Worm (Caenorhabditis elegans) whole organism, young adult: ENCODE measurements around the gene C07A9.9.

Experiments used
- B0336.3 ChIP-seq: fragments of 200-800 bp; sonication (Bioruptor generic); IDR thresholded peaks from 2 replicates; pipeline ENCODE4 v1.3.6; 2022; ENCODE audit warnings: missing genetic modification characterization, missing compliant biosample characterization
- C06A6.2 ChIP-seq: fragments of 200-800 bp; sonication (Bioruptor generic); conservative IDR thresholded peaks from 2 replicates; pipeline ENCODE4 v1.3.6; 2022; ENCODE audit warnings: missing genetic modification characterization, missing compliant biosample characterization
- D2030.7 ChIP-seq: fragments of 200-800 bp; sonication (Bioruptor generic); IDR thresholded peaks from 2 replicates; pipeline ENCODE4 v1.3.6; 2022; ENCODE audit warnings: missing genetic modification reagents, missing genetic modification characterization, missing compliant biosample characterization
- F10E7.11 ChIP-seq: sonication (generic microtip); optimal IDR thresholded peaks from 2 replicates; lab custom pipeline; 2017; ENCODE audit warnings: mild to moderate bottlenecking, missing genetic modification characterization, moderate library complexity, missing compliant biosample characterization
- F55B11.4 ChIP-seq: sonication (generic microtip); optimal IDR thresholded peaks from 2 replicates; lab custom pipeline; 2016; ENCODE audit warnings: missing compliant biosample characterization, missing genetic modification characterization, borderline replicate concordance; ENCODE audit not compliant: insufficient read depth
- F57A8.1 ChIP-seq: fragments of 200-800 bp; sonication (Bioruptor generic); optimal IDR thresholded peaks from 2 replicates; lab custom pipeline; 2018; ENCODE audit warnings: mild to moderate bottlenecking, missing genetic modification characterization, moderate library complexity, missing compliant biosample characterization
- F57C9.4 ChIP-seq: sonication (generic microtip); optimal IDR thresholded peaks from 2 replicates; lab custom pipeline; 2017; ENCODE audit warnings: mild to moderate bottlenecking, missing genetic modification characterization, missing compliant biosample characterization
- T07F8.4 ChIP-seq: sonication (generic microtip); optimal IDR thresholded peaks from 2 replicates; lab custom pipeline; 2016; ENCODE audit warnings: mild to moderate bottlenecking, missing genetic modification characterization, moderate library complexity, missing compliant biosample characterization
- T26A5.8 ChIP-seq: sonication (generic microtip); optimal IDR thresholded peaks from 2 replicates; lab custom pipeline; 2016; ENCODE audit warnings: missing genetic modification characterization, missing compliant biosample characterization
- Y53F4B.3 ChIP-seq: fragments of 200-800 bp; sonication (Bioruptor generic); IDR thresholded peaks from 2 replicates; pipeline ENCODE4 v1.3.6; 2022; ENCODE audit warnings: missing genetic modification reagents, missing genetic modification characterization, missing compliant biosample characterization
- Y79H2A.3 ChIP-seq: fragments of 200-800 bp; sonication (Bioruptor generic); conservative IDR thresholded peaks from 2 replicates; pipeline ENCODE4 v1.3.6; 2022; ENCODE audit warnings: missing genetic modification reagents, missing genetic modification characterization, missing compliant biosample characterization
- ama-1 ChIP-seq, 3 experiments: fragments of 150-350 bp in 1 of 3; sonication (generic microtip) in 2 of 3; optimal IDR thresholded peaks; 2 replicates each; lab custom pipeline; 2014 to 2018; ENCODE audit warnings: missing biosample characterization in 2 of 3, missing genetic modification characterization in 2 of 3, missing genetic modification reagents in 2 of 3
- aptf-2 ChIP-seq: fragments of 200-800 bp; sonication (Bioruptor generic); conservative IDR thresholded peaks from 2 replicates; pipeline ENCODE4 v1.3.6; 2022; ENCODE audit warnings: missing genetic modification reagents, missing genetic modification characterization, missing compliant biosample characterization
- aptf-3 ChIP-seq: fragments of 200-800 bp; sonication (Bioruptor generic); IDR thresholded peaks from 2 replicates; pipeline ENCODE4 v1.3.6; 2022; ENCODE audit warnings: missing genetic modification characterization, missing compliant biosample characterization
- atf-7 ChIP-seq: sonication (generic microtip); optimal IDR thresholded peaks from 2 replicates; lab custom pipeline; 2017; ENCODE audit warnings: mild to moderate bottlenecking, missing genetic modification characterization, missing compliant biosample characterization
- attf-3 ChIP-seq: fragments of 200-800 bp; sonication (Bioruptor generic); conservative IDR thresholded peaks from 2 replicates; pipeline ENCODE4 v1.3.6; 2022; ENCODE audit warnings: missing genetic modification reagents, missing genetic modification characterization, missing compliant biosample characterization
- bed-2 ChIP-seq: fragments of 200-800 bp; sonication (Bioruptor generic); IDR thresholded peaks from 2 replicates; pipeline ENCODE4 v1.3.6; 2022; ENCODE audit warnings: missing genetic modification reagents, missing genetic modification characterization, missing compliant biosample characterization
- ceh-40 ChIP-seq: fragments of 200-800 bp; sonication (Bioruptor generic); IDR thresholded peaks from 2 replicates; pipeline ENCODE4 v1.3.6; 2022; ENCODE audit warnings: missing genetic modification characterization, missing compliant biosample characterization
- chd-7 ChIP-seq: sonication (generic microtip); optimal IDR thresholded peaks from 2 replicates; lab custom pipeline; 2016; ENCODE audit warnings: mild to moderate bottlenecking, missing genetic modification characterization, moderate library complexity, missing compliant biosample characterization
- dox-1 ChIP-seq: fragments of 200-800 bp; sonication (Bioruptor generic); IDR thresholded peaks from 2 replicates; pipeline ENCODE4 v1.3.6; 2022; ENCODE audit warnings: missing genetic modification reagents, missing genetic modification characterization, missing compliant biosample characterization
- dpff-1 ChIP-seq: sonication (generic microtip); optimal IDR thresholded peaks from 2 replicates; lab custom pipeline; 2017; ENCODE audit warnings: mild to moderate bottlenecking, missing genetic modification characterization, missing compliant biosample characterization
- egl-18 ChIP-seq: fragments of 200-800 bp; sonication (Bioruptor generic); IDR thresholded peaks from 2 replicates; pipeline ENCODE4 v1.3.6; 2022; ENCODE audit warnings: missing genetic modification reagents, missing genetic modification characterization, missing compliant biosample characterization
- gei-17 ChIP-seq: fragments of 200-800 bp; sonication (Bioruptor generic); optimal IDR thresholded peaks from 2 replicates; lab custom pipeline; 2018; ENCODE audit warnings: mild to moderate bottlenecking, missing genetic modification characterization, missing compliant biosample characterization
- hlh-12 ChIP-seq: sonication (generic microtip); optimal IDR thresholded peaks from 2 replicates; lab custom pipeline; 2016; ENCODE audit warnings: missing genetic modification characterization, missing compliant biosample characterization
- lag-1 ChIP-seq: fragments of 200-800 bp; sonication (Bioruptor generic); IDR thresholded peaks from 2 replicates; pipeline ENCODE4 v1.3.6; 2022; ENCODE audit warnings: missing genetic modification reagents, missing genetic modification characterization, missing compliant biosample characterization
- lin-54 ChIP-seq: fragments of 200-800 bp; sonication (Bioruptor generic); optimal IDR thresholded peaks from 2 replicates; lab custom pipeline; 2018; ENCODE audit warnings: mild to moderate bottlenecking, missing genetic modification characterization, missing compliant biosample characterization
- nfya-2 ChIP-seq: fragments of 200-800 bp; sonication (Bioruptor generic); IDR thresholded peaks from 2 replicates; pipeline ENCODE4 v1.3.6; 2022; ENCODE audit warnings: missing genetic modification reagents, missing genetic modification characterization, missing compliant biosample characterization
- pbrm-1 ChIP-seq: fragments of 200-800 bp; sonication (Bioruptor generic); IDR thresholded peaks from 2 replicates; pipeline ENCODE4 v1.3.6; 2022; ENCODE audit warnings: missing genetic modification reagents, missing genetic modification characterization, missing compliant biosample characterization
- pha-4 ChIP-seq: fragments of 150-350 bp; sonication (generic microtip); optimal IDR thresholded peaks from 2 replicates; lab custom pipeline; 2014; ENCODE audit warnings: missing biosample characterization, missing genetic modification reagents, missing genetic modification characterization
- snpc-1.1 ChIP-seq: sonication (generic microtip); optimal IDR thresholded peaks from 2 replicates; lab custom pipeline; 2017; ENCODE audit warnings: missing genetic modification characterization, mild to moderate bottlenecking, missing compliant biosample characterization, antibody characterized with exemption, moderate library complexity, missing genotype, missing genetic modification reagents; ENCODE audit not compliant: insufficient read depth
- snpc-3.4 ChIP-seq: sonication (generic microtip); optimal IDR thresholded peaks from 2 replicates; lab custom pipeline; 2017; ENCODE audit warnings: missing genetic modification characterization, mild to moderate bottlenecking, missing compliant biosample characterization, antibody characterized with exemption, moderate library complexity, missing genotype, missing genetic modification reagents
- somi-1 ChIP-seq: fragments of 200-800 bp; sonication (Bioruptor generic); optimal IDR thresholded peaks from 2 replicates; lab custom pipeline; 2018; ENCODE audit warnings: mild to moderate bottlenecking, missing genetic modification characterization, missing compliant biosample characterization
- sptf-2 ChIP-seq: fragments of 200-800 bp; sonication (Bioruptor generic); optimal IDR thresholded peaks from 2 replicates; lab custom pipeline; 2018; ENCODE audit warnings: mild to moderate bottlenecking, missing genetic modification characterization, missing compliant biosample characterization
- tbp1 ChIP-seq: fragments of 200-800 bp; sonication (Bioruptor generic); optimal IDR thresholded peaks from 2 replicates; lab custom pipeline; 2018; ENCODE audit warnings: mild to moderate bottlenecking, missing genetic modification characterization, missing compliant biosample characterization
- xnd-1 ChIP-seq: sonication (generic microtip); optimal IDR thresholded peaks from 2 replicates; lab custom pipeline; 2016; ENCODE audit warnings: missing genotype, missing genetic modification reagents, missing genetic modification characterization, missing compliant biosample characterization
- ztf-22 ChIP-seq: fragments of 200-800 bp; sonication (Bioruptor generic); optimal IDR thresholded peaks from 2 replicates; lab custom pipeline; 2018; ENCODE audit warnings: mild to moderate bottlenecking, missing genetic modification characterization, moderate library complexity, missing compliant biosample characterization
- ztf-26 ChIP-seq: sonication (generic microtip); optimal IDR thresholded peaks from 2 replicates; lab custom pipeline; 2017; ENCODE audit warnings: missing genetic modification characterization, missing compliant biosample characterization
- ztf-3 ChIP-seq: fragments of 200-800 bp; sonication (Bioruptor generic); optimal IDR thresholded peaks from 2 replicates; lab custom pipeline; 2018; ENCODE audit warnings: mild to moderate bottlenecking, missing genetic modification characterization, missing compliant biosample characterization

The C07A9.9 gene

DNA sequence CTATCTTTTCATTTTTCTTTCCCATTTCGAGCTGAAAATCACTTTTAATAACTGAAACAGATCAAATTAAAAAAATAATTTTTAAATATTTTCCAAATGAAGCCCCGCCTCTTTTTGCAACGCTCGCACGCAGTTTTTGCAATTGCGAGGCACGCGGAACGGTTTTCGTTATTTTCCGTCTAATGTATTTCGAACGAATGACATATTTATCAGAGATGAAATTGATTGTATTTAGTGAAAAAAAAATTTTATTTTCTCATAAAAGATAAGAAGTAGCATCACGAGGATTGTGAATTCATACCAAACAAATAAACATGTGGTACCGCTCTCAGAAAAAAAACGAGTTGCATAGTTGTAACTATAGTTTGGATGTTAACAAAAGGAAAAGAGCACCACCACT, 37.6 kb downstream of the C07A9.9 start, which contains the start of gene rpac-19 (continued):
- TF ChIP-seq dox-1 (GFP tag; lab: Robert Waterston, UW) (no peak), C06A6.2 (GFP tag; lab: Robert Waterston, UW) (peak; percentile 62; the same call in 1 of the 2 replicates), F57A8.1 (no peak), snpc-1.1 (tag; lab: Kevin White, UChicago) (peak; percentile 67), ztf-3 (GFP tag; lab: Kevin White, UChicago) (peak; percentile 20), tbp1 (GFP tag; lab: Kevin White, UChicago) (peak; percentile 65), ama-1 (optimal IDR thresholded peaks at IDR 0.05; lab: Kevin White, UChicago) (peak; percentile 74), ama-1 (GFP tag; optimal IDR thresholded peaks at IDR 0.05; lab: Kevin White, UChicago) (peak in 1 of 2 experiments; percentile 77), chd-7 (tag; lab: Kevin White, UChicago) (peak; percentile 61), B0336.3 (GFP tag; lab: Robert Waterston, UW) (peak; percentile 76), F10E7.11 (tag; lab: Kevin White, UChicago) (peak; percentile 89), ztf-26 (tag; lab: Kevin White, UChicago) (peak; percentile 76), dpff-1 (tag; lab: Kevin White, UChicago) (no peak), sptf-2 (no peak), somi-1 (GFP tag; lab: Kevin White, UChicago) (peak; percentile 61), xnd-1 (tag; lab: Kevin White, UChicago) (peak; percentile 58), snpc-3.4 (tag; lab: Kevin White, UChicago) (peak; percentile 50), ztf-22 (GFP tag; lab: Kevin White, UChicago) (peak; percentile 34), hlh-12 (tag; lab: Kevin White, UChicago) (no peak), ceh-40 (GFP tag; lab: Robert Waterston, UW) (no peak), bed-2 (GFP tag; lab: Robert Waterston, UW) (0 out of 2 replicates have a peak, but pooled peaks have one; percentile 52), Y53F4B.3 (no peak), F55B11.4 (tag; lab: Kevin White, UChicago) (no peak), attf-3 (GFP tag; lab: Robert Waterston, UW) (no peak; the same call in 1 of the 2 replicates), D2030.7 (GFP tag; lab: Robert Waterston, UW) (peak; percentile 32; the same call in 1 of the 2 replicates), egl-18 (GFP tag; lab: Robert Waterston, UW) (no peak), aptf-3 (GFP tag; lab: Robert Waterston, UW) (no peak), nfya-2 (GFP tag; lab: Robert Waterston, UW) (no peak), gei-17 (GFP tag; lab: Kevin White, UChicago) (peak; percentile 37), atf-7 (tag; lab: Kevin White, UChicago) (peak; percentile 64), F57C9.4 (tag; lab: Kevin White, UChicago) (peak; percentile 2), lag-1 (no peak), T26A5.8 (tag; lab: Kevin White, UChicago) (peak; percentile 57), T07F8.4 (tag; lab: Kevin White, UChicago) (peak; percentile 30), Y79H2A.3 (GFP tag; lab: Robert Waterston, UW) (no peak; the same call in 1 of the 2 replicates), pbrm-1 (GFP tag; lab: Robert Waterston, UW) (peak; percentile 85), pha-4 (tag; lab: Kevin White, UChicago) (peak; percentile 77), aptf-2 (GFP tag; lab: Robert Waterston, UW) (0 out of 2 replicates have a peak, but pooled peaks have one; percentile 31), lin-54 (GFP tag; lab: Kevin White, UChicago) (peak; percentile 80)
- TF ChIP-seq, all 124 proteins: peak for 80
